Worm (Caenorhabditis elegans): Measurements from ENCODE around the gene rbr-2.

rbr-2 gene

ce11 chrIV:10879542-10879941 lies 40.3 kb upstream of the rbr-2 start, which contains the start of gene sdz-13:
Gene sdz-13, minus strand, starts transcription at chrIV:10879642.
- TF ChIP-seq ztf-18 (tag; optimal IDR thresholded peaks at IDR 0.05) = no peak

ce11 chrIV:10880264-10880663 lies 39.6 kb upstream of the rbr-2 start, which contains the start of gene fipr-15:
Gene fipr-15, plus strand, starts transcription at chrIV:10880564.
- TF ChIP-seq lag-1 (GFP tag; IDR thresholded peaks at IDR 0.05) = no peak
- no peak for TF ChIP-seq egl-44 (GFP tag; IDR thresholded peaks at IDR 0.05)
- TF ChIP-seq lin-35 (GFP tag; optimal IDR thresholded peaks at IDR 0.05) = no peak
- TF ChIP-seq hrde-1 (tag; optimal IDR thresholded peaks at IDR 0.05; ENCODE audit: borderline replicate concordance) = no peak
- TF ChIP-seq dpl-1 (GFP tag; optimal IDR thresholded peaks at IDR 0.05) = no peak
- TF ChIP-seq madf-8 (GFP tag; conservative IDR thresholded peaks at IDR 0.05) = no peak
- TF ChIP-seq hmg-20 (GFP tag; IDR thresholded peaks at IDR 0.05) = no peak
- no peak for TF ChIP-seq F52B5.7 (tag; optimal IDR thresholded peaks at IDR 0.05)
- no peak for TF ChIP-seq ceh-91 (GFP tag; IDR thresholded peaks at IDR 0.05)
- no peak for TF ChIP-seq mel-28 (tag; optimal IDR thresholded peaks at IDR 0.05; ENCODE audit: borderline replicate concordance)
- TF ChIP-seq sea-2 (GFP tag; IDR thresholded peaks at IDR 0.05) = no peak
- TF ChIP-seq snpc-3.4 (tag; optimal IDR thresholded peaks at IDR 0.05) = no peak
- no peak for TF ChIP-seq B0336.3 (GFP tag; IDR thresholded peaks at IDR 0.05)
- no peak for TF ChIP-seq cebp-2 (GFP tag; IDR thresholded peaks at IDR 0.05)
- TF ChIP-seq repo-1 (tag; optimal IDR thresholded peaks at IDR 0.05) = no peak
- no peak for TF ChIP-seq madf-10 (tag; optimal IDR thresholded peaks at IDR 0.05)
- no peak for TF ChIP-seq F10E7.11 (tag; optimal IDR thresholded peaks at IDR 0.05)
- TF ChIP-seq lin-26 (GFP tag; IDR thresholded peaks at IDR 0.05) = no peak
- no peak for TF ChIP-seq attf-3 (GFP tag; conservative IDR thresholded peaks at IDR 0.05)

ce11 chrIV:10881230-10881629 lies 38.6 kb upstream of the rbr-2 start, which contains the start of gene F13E9.13:
Gene F13E9.13, plus strand, starts transcription at chrIV:10881546.
- TF ChIP-seq lsl-1 (GFP tag; optimal IDR thresholded peaks at IDR 0.05) (no peak), Y53G8AR.9 (GFP tag; conservative IDR thresholded peaks at IDR 0.05) (no peak), F55B11.4 (tag; optimal IDR thresholded peaks at IDR 0.05; ENCODE audit: borderline replicate concordance, insufficient read depth) (no peak), madf-10 (tag; optimal IDR thresholded peaks at IDR 0.05) (no peak), mcd-1 (GFP tag; IDR thresholded peaks at IDR 0.05) (no peak), nfyb-1 (GFP tag; IDR thresholded peaks at IDR 0.05) (no peak), B0035.1 (tag; optimal IDR thresholded peaks at IDR 0.05) (no peak), egrh-3 (GFP tag; IDR thresholded peaks at IDR 0.05) (no peak), let-607 (tag; optimal IDR thresholded peaks at IDR 0.05) (no peak), athp-1 (tag; optimal IDR thresholded peaks at IDR 0.05) (no peak), unc-62 (GFP tag; optimal IDR thresholded peaks at IDR 0.05) (no peak), fkh-3 (tag; optimal IDR thresholded peaks at IDR 0.05) (no peak), ama-1 (optimal IDR thresholded peaks at IDR 0.05) (no peak), ama-1 (GFP tag; optimal IDR thresholded peaks at IDR 0.05) (no peak), madf-8 (GFP tag; conservative IDR thresholded peaks at IDR 0.05) (no peak), T07F8.4 (tag; optimal IDR thresholded peaks at IDR 0.05) (no peak)

ce11 chrIV:10884263-10884662 lies 35.6 kb upstream of the rbr-2 start, which contains the start of gene F13E9.5:
Gene F13E9.5, minus strand, starts transcription at chrIV:10884363.
- TF ChIP-seq hmg-20 (GFP tag; IDR thresholded peaks at IDR 0.05) (no peak), ccch-3 (GFP tag; optimal IDR thresholded peaks at IDR 0.05) (no peak), F49E8.2 (tag; optimal IDR thresholded peaks at IDR 0.05; ENCODE audit: insufficient read depth) (no peak), lag-1 (GFP tag; IDR thresholded peaks at IDR 0.05) (no peak), nhr-90 (tag; optimal IDR thresholded peaks at IDR 0.05) (no peak), egrh-3 (GFP tag; IDR thresholded peaks at IDR 0.05) (no peak), xnd-1 (tag; optimal IDR thresholded peaks at IDR 0.05) (no peak), hmg-1.2 (GFP tag; IDR thresholded peaks at IDR 0.05) (no peak), F33H1.4 (GFP tag; IDR thresholded peaks at IDR 0.05) (no peak), cebp-1 (GFP tag; IDR thresholded peaks at IDR 0.05) (no peak), cebp-1 (tag; optimal IDR thresholded peaks at IDR 0.05) (no peak), nhr-179 (tag; optimal IDR thresholded peaks at IDR 0.05) (no peak), K11D2.4 (GFP tag; IDR thresholded peaks at IDR 0.05) (no peak), F39B2.1 (GFP tag; IDR thresholded peaks at IDR 0.05) (no peak), let-526 (GFP tag; IDR thresholded peaks at IDR 0.05) (no peak), T07F8.4 (tag; optimal IDR thresholded peaks at IDR 0.05) (no peak)
